Fruit fly (Drosophila melanogaster) whole organism, embryonic: ENCODE measurements around the gene CG32147.

ENCODE experiments used
- Abd-B ChIP-seq: fragments of 200-800 bp; sonication (Bioruptor generic); optimal IDR thresholded peaks from 2 replicates; lab custom pipeline; 2018; ENCODE audit warnings: missing biosample characterization, mild to moderate bottlenecking, missing genetic modification characterization, moderate library complexity
- Antp ChIP-seq: fragments of 200-800 bp; sonication (Bioruptor generic); optimal IDR thresholded peaks from 3 replicates; lab custom pipeline; 2016; ENCODE audit warnings: missing biosample characterization, missing genetic modification characterization
- Awh ChIP-seq: fragments of 200-800 bp; sonication (Bioruptor generic); IDR thresholded peaks from 2 replicates; pipeline ENCODE4, ENCODE4 v1.3.6; 2022; ENCODE audit warnings: missing biosample characterization, missing genetic modification characterization
- Bteb2 ChIP-seq: fragments of 200-800 bp; sonication (Bioruptor generic); optimal IDR thresholded peaks from 2 replicates; lab custom pipeline; 2016; ENCODE audit warnings: missing biosample characterization, missing genetic modification characterization
- CG10543 ChIP-seq: fragments of 200-800 bp; sonication (Bioruptor generic); optimal IDR thresholded peaks from 3 replicates; lab custom pipeline; 2017; ENCODE audit warnings: missing biosample characterization, mild to moderate bottlenecking, missing genetic modification characterization, moderate library complexity
- CG10979 ChIP-seq: fragments of 200-800 bp; sonication (Bioruptor generic); optimal IDR thresholded peaks from 2 replicates; lab custom pipeline; 2018; ENCODE audit warnings: missing biosample characterization, mild to moderate bottlenecking, missing genetic modification characterization, moderate library complexity
- CG11695 ChIP-seq: fragments of 200-800 bp; sonication (Bioruptor generic); IDR thresholded peaks from 3 replicates; pipeline ENCODE4 v1.3.6; 2022; ENCODE audit warnings: missing biosample characterization, missing genetic modification characterization
- CG12104 ChIP-seq: fragments of 200-800 bp; sonication (Bioruptor generic); optimal IDR thresholded peaks from 3 replicates; lab custom pipeline; 2016; ENCODE audit warnings: missing biosample characterization, missing genetic modification characterization
- CG1233 ChIP-seq: fragments of 200-800 bp; sonication (Bioruptor generic); optimal IDR thresholded peaks from 4 replicates; lab custom pipeline; 2018; ENCODE audit warnings: missing biosample characterization, mild to moderate bottlenecking, missing genetic modification characterization
- CG13123 ChIP-seq: fragments of 200-800 bp; sonication (Bioruptor generic); optimal IDR thresholded peaks from 2 replicates; lab custom pipeline; 2016; ENCODE audit warnings: missing biosample characterization, missing genetic modification characterization
- CG13775 ChIP-seq: fragments of 200-800 bp; sonication (Bioruptor generic); optimal IDR thresholded peaks from 3 replicates; lab custom pipeline; 2017; ENCODE audit warnings: missing biosample characterization, mild to moderate bottlenecking, missing genetic modification characterization
- CG17612 ChIP-seq: fragments of 200-800 bp; sonication (Bioruptor generic); IDR thresholded peaks from 2 replicates; pipeline ENCODE4 v1.3.6; 2022; ENCODE audit warnings: missing biosample characterization, missing genetic modification characterization
- CG17802 ChIP-seq: fragments of 200-800 bp; sonication (Bioruptor generic); optimal IDR thresholded peaks from 2 replicates; lab custom pipeline; 2018; ENCODE audit warnings: missing biosample characterization, mild to moderate bottlenecking, missing genetic modification characterization, moderate library complexity
- CG3281 ChIP-seq: fragments of 200-800 bp; sonication (Bioruptor generic); optimal IDR thresholded peaks from 3 replicates; lab custom pipeline; 2017; ENCODE audit warnings: missing biosample characterization, mild to moderate bottlenecking, missing genetic modification characterization
- CG34224 ChIP-seq: fragments of 200-800 bp; sonication (Bioruptor generic); IDR thresholded peaks from 3 replicates; pipeline ENCODE4 v1.3.6; 2022; ENCODE audit warnings: missing biosample characterization, missing genetic modification characterization; ENCODE audit not compliant: partially characterized antibody
- CG4854 ChIP-seq: fragments of 200-800 bp; sonication (Bioruptor generic); optimal IDR thresholded peaks from 2 replicates; lab custom pipeline; 2016; ENCODE audit warnings: missing biosample characterization, missing genetic modification characterization, inconsistent platforms
- CG6689 ChIP-seq: fragments of 200-800 bp; sonication (Bioruptor generic); IDR thresholded peaks from 2 replicates; pipeline ENCODE4 v1.3.6; 2022; ENCODE audit warnings: missing biosample characterization, missing genetic modification characterization
- CG6765 ChIP-seq: fragments of 200-800 bp; sonication (Bioruptor generic); optimal IDR thresholded peaks from 3 replicates; lab custom pipeline; 2017; ENCODE audit warnings: missing biosample characterization, mild to moderate bottlenecking, missing genetic modification characterization
- CG7786 ChIP-seq: fragments of 200-800 bp; sonication (Bioruptor generic); optimal IDR thresholded peaks from 2 replicates; lab custom pipeline; 2016; ENCODE audit warnings: missing biosample characterization, missing genetic modification characterization
- CG9437 ChIP-seq: fragments of 200-800 bp; sonication (Bioruptor generic); optimal IDR thresholded peaks from 2 replicates; lab custom pipeline; 2018; ENCODE audit warnings: missing biosample characterization, mild to moderate bottlenecking, missing genetic modification characterization
- D19B ChIP-seq: fragments of 200-800 bp; sonication (Bioruptor generic); optimal IDR thresholded peaks from 2 replicates; lab custom pipeline; 2017; ENCODE audit warnings: missing biosample characterization, mild to moderate bottlenecking, missing genetic modification characterization
- Dfd ChIP-seq, 2 experiments: fragments of >200 bp; optimal IDR thresholded peaks; 2 replicates each; lab custom pipeline; 2017; ENCODE audit warnings: missing biosample characterization in 2 of 2, missing genetic modification characterization in 2 of 2
- Dip2 ChIP-seq: fragments of 200-800 bp; sonication (Bioruptor generic); IDR thresholded peaks from 2 replicates; pipeline ENCODE4 v1.3.6; 2022; ENCODE audit warnings: missing biosample characterization, missing genetic modification characterization
- ERR ChIP-seq: fragments of 200-800 bp; sonication (Bioruptor generic); optimal IDR thresholded peaks from 2 replicates; lab custom pipeline; 2016; ENCODE audit warnings: missing biosample characterization, missing genetic modification characterization
- HLH3B ChIP-seq: fragments of 200-800 bp; sonication (Bioruptor generic); IDR thresholded peaks from 2 replicates; pipeline ENCODE4 v1.3.6; 2022; ENCODE audit warnings: missing biosample characterization, missing genetic modification characterization
- Jarid2 ChIP-seq: fragments of 200-800 bp; sonication (Bioruptor generic); optimal IDR thresholded peaks from 3 replicates; lab custom pipeline; 2017; ENCODE audit warnings: mild to moderate bottlenecking, missing biosample characterization, missing genetic modification reagents, missing genetic modification characterization
- NK7.1 ChIP-seq: fragments of 200-800 bp; sonication (Bioruptor generic); optimal IDR thresholded peaks from 3 replicates; lab custom pipeline; 2016; ENCODE audit warnings: missing biosample characterization, missing genetic modification characterization
- PHDP ChIP-seq: fragments of 200-800 bp; sonication (Bioruptor generic); optimal IDR thresholded peaks from 3 replicates; lab custom pipeline; 2018; ENCODE audit warnings: missing biosample characterization, mild to moderate bottlenecking, missing genetic modification characterization, moderate library complexity
- chif ChIP-seq, 2 experiments: fragments of 200-800 bp; sonication (Bioruptor generic); optimal IDR thresholded peaks; 3 replicates each; lab custom pipeline; 2016; ENCODE audit warnings: missing biosample characterization in 2 of 2, missing genetic modification characterization in 2 of 2
- chm ChIP-seq: fragments of 200-800 bp; sonication (Bioruptor generic); IDR thresholded peaks from 2 replicates; pipeline ENCODE4 v1.3.6; 2022; ENCODE audit warnings: missing biosample characterization, missing genetic modification characterization
- da ChIP-seq: fragments of 200-800 bp; sonication (Bioruptor generic); optimal IDR thresholded peaks from 2 replicates; lab custom pipeline; 2016; ENCODE audit warnings: missing biosample characterization, missing genetic modification characterization
- dati ChIP-seq: fragments of 200-800 bp; sonication (Bioruptor generic); IDR thresholded peaks from 2 replicates; pipeline ENCODE4 v1.3.6; 2022; ENCODE audit warnings: missing biosample characterization, missing genetic modification characterization
- dm ChIP-seq: fragments of 200-800 bp; sonication (Bioruptor generic); optimal IDR thresholded peaks from 3 replicates; lab custom pipeline; 2016; ENCODE audit warnings: missing biosample characterization, missing genetic modification characterization
- dmrt11E ChIP-seq: fragments of 200-800 bp; sonication (Bioruptor generic); optimal IDR thresholded peaks from 3 replicates; lab custom pipeline; 2018; ENCODE audit warnings: missing biosample characterization, mild to moderate bottlenecking, missing genetic modification characterization, moderate library complexity
- fd102C ChIP-seq: fragments of 200-800 bp; sonication (Bioruptor generic); optimal IDR thresholded peaks from 2 replicates; lab custom pipeline; 2018; ENCODE audit warnings: missing biosample characterization, mild to moderate bottlenecking, missing genetic modification characterization, moderate library complexity
- fu2 ChIP-seq: fragments of 200-800 bp; sonication (Bioruptor generic); optimal IDR thresholded peaks from 2 replicates; lab custom pipeline; 2016; ENCODE audit warnings: missing biosample characterization, missing genetic modification characterization
- gcm2 ChIP-seq: fragments of 200-800 bp; sonication (Bioruptor generic); optimal IDR thresholded peaks from 2 replicates; lab custom pipeline; 2016; ENCODE audit warnings: missing biosample characterization, missing genetic modification characterization
- kah ChIP-seq: fragments of 200-800 bp; sonication (Bioruptor generic); optimal IDR thresholded peaks from 2 replicates; lab custom pipeline; 2018; ENCODE audit warnings: missing biosample characterization, mild to moderate bottlenecking, missing genetic modification characterization
- mam ChIP-seq: fragments of 200-800 bp; sonication (Bioruptor generic); optimal IDR thresholded peaks from 3 replicates; lab custom pipeline; 2016; ENCODE audit warnings: missing biosample characterization, missing genetic modification characterization
- pb ChIP-seq: fragments of 200-800 bp; sonication (Bioruptor generic); optimal IDR thresholded peaks from 3 replicates; lab custom pipeline; 2016; ENCODE audit warnings: missing biosample characterization, missing genetic modification characterization
- ro ChIP-seq: fragments of 200-800 bp; sonication (Bioruptor generic); IDR thresholded peaks from 2 replicates; pipeline ENCODE4 v1.3.6; 2022; ENCODE audit warnings: missing biosample characterization, missing genetic modification characterization
- sens ChIP-seq: fragments of 200-800 bp; sonication (Bioruptor generic); peaks from one replicate; lab custom pipeline; 2016; ENCODE audit warnings: missing biosample characterization, missing genetic modification characterization
- slp2 ChIP-seq: fragments of 200-800 bp; sonication (Bioruptor generic); optimal IDR thresholded peaks from 2 replicates; lab custom pipeline; 2016; ENCODE audit warnings: missing biosample characterization, missing genetic modification characterization
- ssp ChIP-seq: fragments of 200-800 bp; sonication (Bioruptor generic); IDR thresholded peaks from 2 replicates; pipeline ENCODE4 v1.3.6; 2022; ENCODE audit warnings: missing biosample characterization, missing genetic modification characterization
- stwl ChIP-seq: fragments of 200-800 bp; sonication (Bioruptor generic); optimal IDR thresholded peaks from 3 replicates; lab custom pipeline; 2018; ENCODE audit warnings: missing biosample characterization, mild to moderate bottlenecking, missing genetic modification characterization, moderate library complexity
- sug ChIP-seq: fragments of 200-800 bp; optimal IDR thresholded peaks from 2 replicates; lab custom pipeline; 2019; ENCODE audit warnings: missing biosample characterization, mild to moderate bottlenecking, missing genetic modification characterization, moderate library complexity
- trh ChIP-seq: fragments of 200-800 bp; sonication (Bioruptor generic); optimal IDR thresholded peaks from 2 replicates; lab custom pipeline; 2016; ENCODE audit warnings: missing biosample characterization, missing genetic modification characterization
- tx ChIP-seq: fragments of 200-800 bp; sonication (Bioruptor generic); optimal IDR thresholded peaks from 2 replicates; lab custom pipeline; 2016; ENCODE audit warnings: missing biosample characterization, missing genetic modification characterization
- wor ChIP-seq: fragments of 200-800 bp; sonication (Bioruptor generic); IDR thresholded peaks from 2 replicates; pipeline ENCODE4 v1.3.6; 2022; ENCODE audit warnings: missing biosample characterization, missing genetic modification characterization

Gene CG32147

DNA sequence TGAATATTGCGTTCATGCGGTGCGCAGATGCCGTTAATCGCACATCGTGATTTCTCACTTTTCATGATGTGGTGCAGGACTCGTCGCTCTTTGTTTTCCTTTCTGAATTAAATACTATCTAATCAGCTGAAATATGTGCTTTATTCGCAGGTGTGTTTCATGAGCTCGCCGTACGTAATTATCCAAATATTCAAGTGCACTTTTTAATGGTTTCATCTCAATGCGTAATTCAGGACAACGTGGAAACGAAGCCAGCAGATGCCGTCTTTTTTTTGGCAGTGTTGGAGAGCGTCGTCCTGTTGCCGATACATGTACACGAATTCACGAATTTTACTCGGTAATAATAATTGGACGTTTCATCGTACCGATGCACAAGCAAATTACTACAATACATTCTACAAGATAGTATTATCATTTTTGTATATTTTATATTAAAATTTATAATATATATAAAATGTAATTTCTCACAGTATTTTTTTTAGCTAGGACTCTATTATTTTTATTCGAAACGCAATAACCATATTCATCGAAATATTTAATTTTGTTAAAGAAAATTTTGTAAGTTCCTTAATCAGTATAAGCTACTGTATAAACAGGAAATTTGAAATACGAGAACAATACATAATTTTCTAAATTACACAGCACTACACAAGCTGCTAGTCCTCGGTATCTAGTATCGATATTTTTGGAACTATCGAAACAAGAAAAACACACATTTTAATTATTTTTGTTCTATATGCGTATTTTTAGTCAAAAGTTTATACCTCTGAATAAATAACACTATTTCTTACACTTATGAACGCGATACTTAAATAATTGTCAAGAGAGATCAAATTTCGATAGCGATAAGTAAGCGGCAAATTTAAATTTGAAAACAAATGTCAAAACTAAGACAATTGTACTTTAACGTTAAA is 6.9 kb downstream of the CG32147 start, which contains the start of gene CG12316 (continued):
- TF ChIP-seq wor (GFP tag; lab: Robert Waterston, UW) (peak; percentile 71), CG17612 (GFP tag; lab: Robert Waterston, UW) (peak; percentile 64; the same call in 1 of the 2 replicates), Antp (GFP tag; lab: Kevin White, UChicago) (peak; percentile 90), pb (GFP tag; lab: Kevin White, UChicago) (peak; percentile 94), da (GFP tag; lab: Kevin White, UChicago) (peak; percentile 91), CG6689 (GFP tag; lab: Robert Waterston, UW) (peak; percentile 91), kah (peak; percentile 72), Dip2 (no peak), D19B (GFP tag; lab: Kevin White, UChicago) (peak; percentile 74), chm (GFP tag; lab: Robert Waterston, UW) (peak; percentile 91), chif (GFP tag; optimal IDR thresholded peaks at IDR 0.05; lab: Kevin White, UChicago) (peak; percentile 86 to 92), ro (GFP tag; lab: Robert Waterston, UW) (0 out of 2 replicates have a peak, but pooled peaks have one; percentile 17), sens (GFP tag; lab: Kevin White, UChicago) (peak; percentile 100), CG13123 (peak; percentile 49), PHDP (peak; percentile 94), CG34224 (GFP tag; lab: Robert Waterston, UW) (peak; percentile 76), CG11695 (GFP tag; lab: Robert Waterston, UW) (peak; percentile 89), gcm2 (GFP tag; lab: Kevin White, UChicago) (peak; percentile 70), CG6765 (GFP tag; lab: Kevin White, UChicago) (peak; percentile 84), dmrt11E (tag; lab: Kevin White, UChicago) (peak; percentile 96), Bteb2 (peak; percentile 88), HLH3B (GFP tag; lab: Robert Waterston, UW) (peak; percentile 74), CG17802 (tag; lab: Kevin White, UChicago) (peak; percentile 77), sug (tag; lab: Kevin White, UChicago) (peak; percentile 91), ssp (GFP tag; lab: Robert Waterston, UW) (peak; percentile 59), mam (peak; percentile 86), CG7786 (GFP tag; lab: Kevin White, UChicago) (peak; percentile 94), slp2 (GFP tag; lab: Kevin White, UChicago) (peak; percentile 89), CG4854 (peak; percentile 86), CG9437 (GFP tag; lab: Kevin White, UChicago) (peak; percentile 85), CG1233 (GFP tag; lab: Kevin White, UChicago) (peak; percentile 91), trh (GFP tag; lab: Kevin White, UChicago) (peak; percentile 42), Awh (GFP tag; lab: Robert Waterston, UW) (peak; percentile 85), CG13775 (peak; percentile 94), dm (GFP tag; lab: Kevin White, UChicago) (peak; percentile 88), CG3281 (peak; percentile 91), CG12104 (peak; percentile 85), Abd-B (GFP tag; lab: Kevin White, UChicago) (peak; percentile 77), stwl (tag; lab: Kevin White, UChicago) (peak; percentile 52), ERR (peak; percentile 87), fu2 (GFP tag; lab: Kevin White, UChicago) (peak; percentile 82), tx (peak; percentile 84), dati (peak; percentile 55), Jarid2 (GFP tag; lab: Kevin White, UChicago) (peak; percentile 72), fd102C (GFP tag; lab: Kevin White, UChicago) (peak; percentile 76), CG10543 (peak; percentile 96), CG10979 (tag; lab: Kevin White, UChicago) (peak; percentile 95), NK7.1 (GFP tag; lab: Kevin White, UChicago) (peak; percentile 89), Dfd (GFP tag; optimal IDR thresholded peaks at IDR 0.05; lab: Kevin White, UChicago) (no peak)
